Worm (Caenorhabditis elegans) whole organism, early embryonic: ENCODE results near the gene srh-115.

ENCODE experiments used
- B0310.2 ChIP-seq: sonication (generic microtip); optimal IDR thresholded peaks from 2 replicates; lab custom pipeline; 2016; ENCODE audit warnings: mild to moderate bottlenecking, missing genetic modification characterization, missing compliant biosample characterization
- F13C5.2 ChIP-seq: sonication (generic microtip); optimal IDR thresholded peaks from 2 replicates; lab custom pipeline; 2017; ENCODE audit warnings: mild to moderate bottlenecking, missing genetic modification characterization, inconsistent platforms, missing compliant biosample characterization
- aly-1 ChIP-seq: sonication (generic microtip); optimal IDR thresholded peaks from 2 replicates; lab custom pipeline; 2016; ENCODE audit warnings: missing genetic modification characterization, missing compliant biosample characterization
- ama-1 ChIP-seq: fragments of 150-350 bp; optimal IDR thresholded peaks from 2 replicates; lab custom pipeline; 2014
- ceh-13 ChIP-seq: fragments of 200-800 bp; sonication (Bioruptor generic); optimal IDR thresholded peaks from 2 replicates; lab custom pipeline; 2018; ENCODE audit warnings: mild to moderate bottlenecking, missing genetic modification characterization, missing compliant biosample characterization
- ceh-36 ChIP-seq: sonication (generic microtip); optimal IDR thresholded peaks from 2 replicates; lab custom pipeline; 2016; ENCODE audit warnings: missing genetic modification characterization, inconsistent platforms, missing compliant biosample characterization
- ets-7 ChIP-seq: sonication (generic microtip); optimal IDR thresholded peaks from 2 replicates; lab custom pipeline; 2016; ENCODE audit warnings: missing genotype, missing genetic modification characterization, missing compliant biosample characterization
- flt-1 ChIP-seq: fragments of 200-800 bp; sonication (Bioruptor generic); IDR thresholded peaks from 2 replicates; pipeline ENCODE4 v1.3.6; 2022; ENCODE audit warnings: missing genetic modification characterization, missing compliant biosample characterization
- hmbx-1 ChIP-seq: sonication (generic microtip); optimal IDR thresholded peaks from 2 replicates; lab custom pipeline; 2016; ENCODE audit warnings: mild to moderate bottlenecking, missing genetic modification characterization, missing compliant biosample characterization
- hmg-4 ChIP-seq: fragments of 200-800 bp; sonication (Bioruptor generic); optimal IDR thresholded peaks from 2 replicates; lab custom pipeline; 2018; ENCODE audit warnings: mild to moderate bottlenecking, missing genetic modification characterization, missing compliant biosample characterization
- hnd-1 ChIP-seq: sonication (generic microtip); optimal IDR thresholded peaks from 2 replicates; lab custom pipeline; 2016; ENCODE audit warnings: missing genetic modification characterization, missing compliant biosample characterization
- pes-1 ChIP-seq: fragments of 200-800 bp; sonication (Bioruptor generic); IDR thresholded peaks from 2 replicates; pipeline ENCODE4 v1.3.6; 2022; ENCODE audit warnings: missing genetic modification reagents, missing genetic modification characterization, missing compliant biosample characterization
- scrt-1 ChIP-seq: fragments of 200-800 bp; sonication (Bioruptor generic); IDR thresholded peaks from 2 replicates; pipeline ENCODE4 v1.3.6; 2022; ENCODE audit warnings: missing genetic modification characterization, missing compliant biosample characterization
- sea-1 ChIP-seq: fragments of 200-800 bp; sonication (Bioruptor generic); conservative IDR thresholded peaks from 2 replicates; pipeline ENCODE4 v1.3.6; 2022; ENCODE audit warnings: missing genetic modification characterization, missing compliant biosample characterization
- tbx-11 ChIP-seq: fragments of 200-800 bp; sonication (Bioruptor generic); IDR thresholded peaks from 2 replicates; pipeline ENCODE4 v1.3.6; 2022; ENCODE audit warnings: missing genetic modification characterization, missing compliant biosample characterization
- tbx-37 ChIP-seq: fragments of 200-800 bp; sonication (Bioruptor generic); conservative IDR thresholded peaks from 2 replicates; pipeline ENCODE4 v1.3.6; 2022; ENCODE audit warnings: missing genetic modification reagents, missing genetic modification characterization, missing compliant biosample characterization
- tra-4 ChIP-seq: sonication (generic microtip); optimal IDR thresholded peaks from 2 replicates; lab custom pipeline; 2017; ENCODE audit warnings: missing genetic modification characterization, missing compliant biosample characterization

The srh-115 gene

ce11 chrV:17255454-17255853 lies at the start of gene srh-115:
srh-115 (plus strand) TSS chrV:17255754.
- no peak for TF ChIP-seq hmg-4 (GFP tag; lab: Kevin White, UChicago)
- no peak for TF ChIP-seq F13C5.2 (tag; lab: Kevin White, UChicago)
- no peak for TF ChIP-seq hnd-1 (tag; lab: Kevin White, UChicago)
- TF ChIP-seq ets-7 (tag; lab: Kevin White, UChicago), result no peak
- no peak for TF ChIP-seq tra-4 (tag; lab: Kevin White, UChicago)
- TF ChIP-seq hmbx-1 (tag; lab: Kevin White, UChicago), result no peak

- TF ChIP-seq hmg-4 (GFP tag; lab: Kevin White, UChicago), result no peak
- no peak for TF ChIP-seq tbx-11 (GFP tag; lab: Robert Waterston, UW)
Observed at ce11 chrV:17206469-17206868, 49.1 kb upstream of the srh-115 start.

ce11 chrV:17208045-17208444 lies 47.5 kb upstream of the srh-115 start, which contains the start of gene Y68A4A.13:
Y68A4A.13 (minus strand) TSS chrV:17208145.
- TF ChIP-seq flt-1 (GFP tag; lab: Robert Waterston, UW), result no peak
- no peak for TF ChIP-seq hmg-4 (GFP tag; lab: Kevin White, UChicago)
- TF ChIP-seq tra-4 (tag; lab: Kevin White, UChicago), result no peak
- TF ChIP-seq sea-1 (GFP tag; lab: Robert Waterston, UW), result no peak
- no peak for TF ChIP-seq hmbx-1 (tag; lab: Kevin White, UChicago)
- TF ChIP-seq tbx-37 (GFP tag; lab: Robert Waterston, UW), result no peak
- TF ChIP-seq pes-1 (GFP tag; lab: Robert Waterston, UW), result no peak
- TF ChIP-seq aly-1 (tag; lab: Kevin White, UChicago), result no peak
- TF ChIP-seq B0310.2 (tag; lab: Kevin White, UChicago), result no peak
- no peak for TF ChIP-seq tbx-11 (GFP tag; lab: Robert Waterston, UW)
- no peak for TF ChIP-seq hnd-1 (tag; lab: Kevin White, UChicago)
- TF ChIP-seq scrt-1, result no peak
- TF ChIP-seq ceh-13 (GFP tag; lab: Kevin White, UChicago), result no peak
- TF ChIP-seq F13C5.2 (tag; lab: Kevin White, UChicago), result no peak
- no peak for TF ChIP-seq ceh-36

ce11 chrV:17211989-17212731 lies 43.4 kb upstream of the srh-115 start, which contains the start of gene srh-236:
srh-236 (minus strand) TSS chrV:17212039.
- TF ChIP-seq ceh-36 (no peak), hnd-1 (tag; lab: Kevin White, UChicago) (no peak)

- TF ChIP-seq ets-7 (tag; lab: Kevin White, UChicago) (no peak), tbx-11 (GFP tag; lab: Robert Waterston, UW) (no peak), B0310.2 (tag; lab: Kevin White, UChicago) (no peak), ceh-13 (GFP tag; lab: Kevin White, UChicago) (no peak), ceh-36 (no peak), aly-1 (tag; lab: Kevin White, UChicago) (no peak), hmbx-1 (tag; lab: Kevin White, UChicago) (no peak), pes-1 (GFP tag; lab: Robert Waterston, UW) (no peak), hnd-1 (tag; lab: Kevin White, UChicago) (no peak), sea-1 (GFP tag; lab: Robert Waterston, UW) (no peak), flt-1 (GFP tag; lab: Robert Waterston, UW) (no peak), hmg-4 (GFP tag; lab: Kevin White, UChicago) (no peak), F13C5.2 (tag; lab: Kevin White, UChicago) (no peak), tra-4 (tag; lab: Kevin White, UChicago) (no peak), tbx-37 (GFP tag; lab: Robert Waterston, UW) (no peak), ama-1 (no peak), scrt-1 (no peak)
Observed at ce11 chrV:17212743-17213142, 42.8 kb upstream of the srh-115 start, which contains the start of gene srh-113. srh-113 (plus strand) TSS chrV:17213043.

ce11 chrV:17215602-17216001 lies 40.0 kb upstream of the srh-115 start:
- TF ChIP-seq scrt-1 (no peak), ama-1 (no peak), B0310.2 (tag; lab: Kevin White, UChicago) (no peak), ets-7 (tag; lab: Kevin White, UChicago) (no peak), tbx-37 (GFP tag; lab: Robert Waterston, UW) (no peak)

ce11 chrV:17217690-17218089 lies 37.9 kb upstream of the srh-115 start, which contains the start of gene srbc-62:
srbc-62 (plus strand) TSS chrV:17217990.
- TF ChIP-seq sea-1 (GFP tag; lab: Robert Waterston, UW) (no peak), F13C5.2 (tag; lab: Kevin White, UChicago) (no peak), ceh-13 (GFP tag; lab: Kevin White, UChicago) (no peak), tbx-37 (GFP tag; lab: Robert Waterston, UW) (no peak), flt-1 (GFP tag; lab: Robert Waterston, UW) (no peak), ama-1 (no peak)

- no peak for TF ChIP-seq pes-1 (GFP tag; lab: Robert Waterston, UW)
Observed at ce11 chrV:17220345-17220744, 35.2 kb upstream of the srh-115 start, which contains the start of gene srh-109. srh-109 (minus strand) TSS chrV:17220445.
